Worm (Caenorhabditis elegans): ENCODE data around the gene shc-2.

DNA sequence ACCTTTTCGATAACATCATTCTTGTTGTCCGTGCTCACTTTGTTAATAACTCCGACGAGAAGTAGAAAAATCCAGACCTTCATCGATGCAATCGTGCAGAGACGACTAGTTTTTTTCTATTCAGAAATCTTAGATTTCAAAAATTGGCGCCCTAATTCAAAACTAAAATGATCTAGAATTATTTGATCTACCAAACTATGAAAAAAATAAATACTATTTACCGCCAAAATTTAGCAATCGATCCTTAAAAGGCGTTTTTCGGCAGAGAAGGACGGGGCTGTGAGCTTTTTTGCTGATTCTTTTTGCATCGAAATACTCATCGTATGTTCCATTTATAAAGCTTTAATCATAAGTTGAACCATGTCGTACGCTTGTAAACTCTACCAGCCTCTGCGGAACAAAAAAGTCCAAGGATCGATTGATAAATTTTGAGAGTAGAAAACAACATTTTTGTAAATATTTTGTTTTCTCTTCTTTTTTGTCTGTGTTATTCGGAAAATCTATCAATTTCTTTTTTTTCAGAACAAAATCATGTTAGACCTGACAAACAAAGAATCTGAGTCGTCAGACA, 19.5 kb upstream of the shc-2 start, which contains the start of the genes try-1 and zyg-12:
- TF ChIP-seq him-1 (tag; optimal IDR thresholded peaks at IDR 0.05) (no peak), dao-5 (tag; optimal IDR thresholded peaks at IDR 0.05) (no peak), W03F9.2 (tag; optimal IDR thresholded peaks at IDR 0.05) (no peak)

Data from whole organism, L4/young adult.